Comparison of ENCODE assay signal across 1 fruit fly cellular context in genomic region chrX:12471408-12471807, dm6.
A peak's percentile ranks its signal among the peaks of the same experiment; 100 is the strongest.
TF ChIP-seq lines count a peak whose summit lies in the region.

No protein-coding gene starts in this region.

TF ChIP-seq in whole organism, embryonic, 481 proteins besides CTCF, POLR2A, EP300 and RAD21 (continued from another document):
- TF ChIP-seq CG17328 (GFP tag; IDR thresholded peaks at IDR 0.05; lab: Robert Waterston, UW) (no peak), sna (GFP tag; IDR thresholded peaks at IDR 0.05; lab: Robert Waterston, UW; ENCODE audit: partially characterized antibody) (no peak), CG13123 (GFP tag; optimal IDR thresholded peaks at IDR 0.05; lab: Kevin White, UChicago) (no peak), CG13624 (GFP tag; optimal IDR thresholded peaks at IDR 0.05; lab: Kevin White, UChicago) (peak; percentile 30), ash1 (GFP tag; optimal IDR thresholded peaks at IDR 0.05; lab: Kevin White, UChicago) (no peak), CG6791 (GFP tag; IDR thresholded peaks at IDR 0.05; lab: Robert Waterston, UW; ENCODE audit: partially characterized antibody) (no peak), CG3163 (GFP tag; optimal IDR thresholded peaks at IDR 0.05; lab: Kevin White, UChicago) (peak; percentile 29), sqz (GFP tag; optimal IDR thresholded peaks at IDR 0.05; lab: Kevin White, UChicago) (peak; percentile 11), CG10543 (GFP tag; optimal IDR thresholded peaks at IDR 0.05; lab: Kevin White, UChicago) (peak; percentile 18), CG31224 (GFP tag; IDR thresholded peaks at IDR 0.05; lab: Robert Waterston, UW) (no peak), CG13287 (GFP tag; IDR thresholded peaks at IDR 0.05; lab: Robert Waterston, UW; ENCODE audit: partially characterized antibody) (peak; percentile 24; the same call in 1 of the 2 replicates), CG34376 (GFP tag; optimal IDR thresholded peaks at IDR 0.05; lab: Kevin White, UChicago) (peak; percentile 2), Med (GFP tag; lab: Kevin White, UChicago) (peak; percentile 75), lmd (GFP tag; IDR thresholded peaks at IDR 0.05; lab: Robert Waterston, UW) (no peak), CG3847 (GFP tag; IDR thresholded peaks at IDR 0.05; lab: Robert Waterston, UW) (0 out of 2 replicates have a peak, but pooled peaks have one; percentile 33), Dp (GFP tag; optimal IDR thresholded peaks at IDR 0.05; lab: Kevin White, UChicago) (peak; percentile 65), Bdp1 (GFP tag; optimal IDR thresholded peaks at IDR 0.05; lab: Kevin White, UChicago) (no peak), cg (GFP tag; optimal IDR thresholded peaks at IDR 0.05; lab: Kevin White, UChicago) (peak; percentile 49), Trl (optimal IDR thresholded peaks at IDR 0.05; lab: Kevin White, UChicago) (peak; percentile 73 to 75), Trl (GFP tag; optimal IDR thresholded peaks at IDR 0.05; lab: Kevin White, UChicago) (no peak), E2f2 (GFP tag; IDR thresholded peaks at IDR 0.05; lab: Robert Waterston, UW) (peak; percentile 82), Usf (GFP tag; optimal IDR thresholded peaks at IDR 0.05; lab: Kevin White, UChicago) (no peak), pros (GFP tag; optimal IDR thresholded peaks at IDR 0.05; lab: Kevin White, UChicago) (no peak), Jarid2 (GFP tag; optimal IDR thresholded peaks at IDR 0.05; lab: Kevin White, UChicago) (peak; percentile 43), CG6683 (GFP tag; optimal IDR thresholded peaks at IDR 0.05; lab: Kevin White, UChicago) (no peak), ci (GFP tag; IDR thresholded peaks at IDR 0.05; lab: Robert Waterston, UW) (0 out of 3 replicates have a peak, but pooled peaks have one; percentile 45), chinmo (GFP tag; IDR thresholded peaks at IDR 0.05; lab: Robert Waterston, UW; ENCODE audit: partially characterized antibody) (0 out of 4 replicates have a peak, but pooled peaks have one; percentile 59)
